Fruit fly (Drosophila melanogaster) whole organism, prepupa: Measurements from ENCODE around the gene MESR3.
A peak's percentile ranks its signal among the peaks of the same experiment; 100 is the strongest.

ENCODE experiments used
- Blimp-1 ChIP-seq: fragments of 200-800 bp; sonication (Bioruptor generic); optimal IDR thresholded peaks from 3 replicates; lab custom pipeline; 2017; ENCODE audit warnings: missing biosample characterization, missing genetic modification characterization, mild to moderate bottlenecking, moderate library complexity, missing genetic modification reagents
- CG10631 ChIP-seq: fragments of 200-800 bp; sonication (Bioruptor generic); optimal IDR thresholded peaks from 2 replicates; lab custom pipeline; 2016; ENCODE audit warnings: missing biosample characterization, missing genetic modification characterization
- CG10669 ChIP-seq: fragments of 200-800 bp; sonication (Bioruptor generic); optimal IDR thresholded peaks from 3 replicates; lab custom pipeline; 2018; ENCODE audit warnings: missing biosample characterization, mild to moderate bottlenecking, missing genetic modification characterization, moderate library complexity
- CG11294 ChIP-seq: fragments of 200-800 bp; sonication (Bioruptor generic); IDR thresholded peaks from 2 replicates; pipeline ENCODE4 v1.3.6; 2022; ENCODE audit warnings: missing biosample characterization, missing genetic modification characterization
- CG11762 ChIP-seq: fragments of 200-800 bp; sonication (Bioruptor generic); optimal IDR thresholded peaks from 3 replicates; lab custom pipeline; 2016; ENCODE audit warnings: missing biosample characterization, missing genetic modification characterization; ENCODE audit not compliant: insufficient read depth
- CG11902 ChIP-seq: fragments of 200-800 bp; sonication (Bioruptor generic); optimal IDR thresholded peaks from 3 replicates; lab custom pipeline; 2016; ENCODE audit warnings: missing biosample characterization, missing genetic modification characterization
- CG1621 ChIP-seq: fragments of 200-800 bp; sonication (Bioruptor generic); optimal IDR thresholded peaks from 3 replicates; lab custom pipeline; 2018; ENCODE audit warnings: missing biosample characterization, mild to moderate bottlenecking, missing genetic modification characterization
- CG31627 ChIP-seq: fragments of 200-800 bp; sonication (Bioruptor generic); optimal IDR thresholded peaks from 3 replicates; lab custom pipeline; 2016; ENCODE audit warnings: missing biosample characterization, missing genetic modification characterization
- CG32006 ChIP-seq: fragments of 200-800 bp; sonication (Bioruptor generic); optimal IDR thresholded peaks from 3 replicates; lab custom pipeline; 2017; ENCODE audit warnings: missing biosample characterization, mild to moderate bottlenecking, missing genetic modification characterization
- CG34406 ChIP-seq: fragments of 200-800 bp; sonication (Bioruptor generic); optimal IDR thresholded peaks from 3 replicates; lab custom pipeline; 2016; ENCODE audit warnings: missing biosample characterization, missing genetic modification characterization
- CG3919 ChIP-seq: fragments of 200-800 bp; sonication (Bioruptor generic); optimal IDR thresholded peaks from 3 replicates; lab custom pipeline; 2016; ENCODE audit warnings: missing biosample characterization, missing genetic modification characterization
- CG6163 ChIP-seq: fragments of 200-800 bp; sonication (Bioruptor generic); IDR thresholded peaks from 3 replicates; pipeline ENCODE4 v1.3.6; 2022; ENCODE audit warnings: missing biosample characterization, missing genetic modification characterization
- CG6276 ChIP-seq: fragments of 200-800 bp; sonication (Bioruptor generic); optimal IDR thresholded peaks from 2 replicates; lab custom pipeline; 2017; ENCODE audit warnings: missing biosample characterization, mild to moderate bottlenecking, missing genetic modification characterization
- CG6792 ChIP-seq: fragments of 200-800 bp; sonication (Bioruptor generic); optimal IDR thresholded peaks from 3 replicates; lab custom pipeline; 2016; ENCODE audit warnings: missing biosample characterization, missing genetic modification characterization
- CG6808 ChIP-seq: fragments of 200-800 bp; sonication (Bioruptor generic); optimal IDR thresholded peaks from 3 replicates; lab custom pipeline; 2017; ENCODE audit warnings: missing biosample characterization, missing genetic modification characterization, mild to moderate bottlenecking, moderate library complexity, missing genetic modification reagents
- CG6854 ChIP-seq: fragments of 200-800 bp; sonication (Bioruptor generic); optimal IDR thresholded peaks from 2 replicates; lab custom pipeline; 2017; ENCODE audit warnings: missing biosample characterization, mild to moderate bottlenecking, missing genetic modification characterization
- CG7368 ChIP-seq: fragments of 200-800 bp; sonication (Bioruptor generic); optimal IDR thresholded peaks from 3 replicates; lab custom pipeline; 2016; ENCODE audit warnings: missing biosample characterization, missing genetic modification characterization
- CG8319 ChIP-seq: fragments of 200-800 bp; sonication (Bioruptor generic); optimal IDR thresholded peaks from 3 replicates; lab custom pipeline; 2016; ENCODE audit warnings: missing biosample characterization, missing genetic modification characterization
- CG8632 ChIP-seq: fragments of 200-800 bp; sonication (Bioruptor generic); optimal IDR thresholded peaks from 3 replicates; lab custom pipeline; 2016; ENCODE audit warnings: missing biosample characterization, missing genetic modification characterization
- Eip75B ChIP-seq: fragments of 200-800 bp; sonication (Bioruptor generic); optimal IDR thresholded peaks from 3 replicates; lab custom pipeline; 2016; ENCODE audit warnings: missing biosample characterization, missing genetic modification characterization
- Eip93F ChIP-seq: fragments of 200-800 bp; sonication (Bioruptor generic); optimal IDR thresholded peaks from 2 replicates; lab custom pipeline; 2016; ENCODE audit warnings: missing biosample characterization, mild to moderate bottlenecking, missing genetic modification characterization
- Ets21C ChIP-seq: fragments of 200-800 bp; sonication (Bioruptor generic); optimal IDR thresholded peaks from 3 replicates; lab custom pipeline; 2016; ENCODE audit warnings: missing biosample characterization, missing genetic modification characterization
- Ets96B ChIP-seq: fragments of 200-800 bp; optimal IDR thresholded peaks from 2 replicates; lab custom pipeline; 2019; ENCODE audit warnings: missing biosample characterization, mild to moderate bottlenecking, missing genetic modification characterization, moderate library complexity
- Hr38 ChIP-seq: sonication (Bioruptor generic); optimal IDR thresholded peaks from 2 replicates; lab custom pipeline; 2016; ENCODE audit warnings: missing biosample characterization, missing genetic modification characterization
- Hr39 ChIP-seq: fragments of 200-800 bp; sonication (Bioruptor generic); optimal IDR thresholded peaks from 2 replicates; lab custom pipeline; 2016; ENCODE audit warnings: missing biosample characterization, missing genetic modification characterization
- Hr4 ChIP-seq: fragments of 200-800 bp; sonication (Bioruptor generic); optimal IDR thresholded peaks from 3 replicates; lab custom pipeline; 2016; ENCODE audit warnings: missing biosample characterization, missing genetic modification characterization
- OdsH ChIP-seq: fragments of 200-800 bp; sonication (Bioruptor generic); optimal IDR thresholded peaks from 3 replicates; lab custom pipeline; 2016; ENCODE audit warnings: missing biosample characterization, missing genetic modification characterization
- Smox ChIP-seq: fragments of 200-800 bp; sonication (Bioruptor generic); optimal IDR thresholded peaks from 3 replicates; lab custom pipeline; 2016; ENCODE audit warnings: missing biosample characterization, missing genetic modification characterization
- Sox102F ChIP-seq: fragments of 200-800 bp; sonication (Bioruptor generic); optimal IDR thresholded peaks from 2 replicates; lab custom pipeline; 2016; ENCODE audit warnings: missing biosample characterization, mild to moderate bottlenecking, missing genetic modification characterization
- Sox14 ChIP-seq: fragments of 200-800 bp; sonication (Bioruptor generic); optimal IDR thresholded peaks from 3 replicates; lab custom pipeline; 2016; ENCODE audit warnings: missing biosample characterization, missing genetic modification characterization
- Sox15 ChIP-seq: fragments of 200-800 bp; sonication (Bioruptor generic); optimal IDR thresholded peaks from 3 replicates; lab custom pipeline; 2016; ENCODE audit warnings: missing biosample characterization, missing genetic modification characterization
- achi ChIP-seq: fragments of 200-800 bp; sonication (Bioruptor generic); optimal IDR thresholded peaks from 3 replicates; lab custom pipeline; 2016; ENCODE audit warnings: missing biosample characterization, missing genetic modification characterization
- dac ChIP-seq: fragments of 200-800 bp; sonication (Bioruptor generic); optimal IDR thresholded peaks from 2 replicates; lab custom pipeline; 2017; ENCODE audit warnings: missing biosample characterization, mild to moderate bottlenecking, missing genetic modification characterization
- eg ChIP-seq: fragments of 200-800 bp; sonication (Bioruptor generic); IDR thresholded peaks from 3 replicates; pipeline ENCODE4 v1.3.6; 2022; ENCODE audit warnings: missing biosample characterization, missing genetic modification characterization
- lz ChIP-seq: fragments of 200-800 bp; sonication (Bioruptor generic); optimal IDR thresholded peaks from 3 replicates; lab custom pipeline; 2016; ENCODE audit warnings: missing biosample characterization, missing genetic modification characterization
- net ChIP-seq: fragments of 200-800 bp; sonication (Bioruptor generic); optimal IDR thresholded peaks from 3 replicates; lab custom pipeline; 2016; ENCODE audit warnings: missing biosample characterization, missing genetic modification characterization
- salr ChIP-seq, 2 experiments: fragments of 200-800 bp; sonication (Bioruptor generic); optimal IDR thresholded peaks; 3 replicates each; lab custom pipeline; 2016 to 2018; ENCODE audit warnings: missing biosample characterization in 2 of 2, missing genetic modification characterization in 2 of 2, mild to moderate bottlenecking in 1 of 2
- spab ChIP-seq: fragments of 200-800 bp; sonication (Bioruptor generic); optimal IDR thresholded peaks from 2 replicates; lab custom pipeline; 2017; ENCODE audit warnings: missing biosample characterization, mild to moderate bottlenecking, missing genetic modification characterization, missing genetic modification reagents
- svp ChIP-seq: fragments of 200-800 bp; sonication (Bioruptor generic); peaks from one replicate; lab custom pipeline; 2016; ENCODE audit warnings: missing biosample characterization, missing genetic modification characterization
- topi ChIP-seq: fragments of 200-800 bp; sonication (Bioruptor generic); optimal IDR thresholded peaks from 3 replicates; lab custom pipeline; 2016; ENCODE audit warnings: missing biosample characterization, missing genetic modification characterization
- vri ChIP-seq: fragments of 200-800 bp; sonication (Bioruptor generic); optimal IDR thresholded peaks from 3 replicates; lab custom pipeline; 2016; ENCODE audit warnings: missing biosample characterization, mild to moderate bottlenecking, missing genetic modification characterization

Gene MESR3

DNA sequence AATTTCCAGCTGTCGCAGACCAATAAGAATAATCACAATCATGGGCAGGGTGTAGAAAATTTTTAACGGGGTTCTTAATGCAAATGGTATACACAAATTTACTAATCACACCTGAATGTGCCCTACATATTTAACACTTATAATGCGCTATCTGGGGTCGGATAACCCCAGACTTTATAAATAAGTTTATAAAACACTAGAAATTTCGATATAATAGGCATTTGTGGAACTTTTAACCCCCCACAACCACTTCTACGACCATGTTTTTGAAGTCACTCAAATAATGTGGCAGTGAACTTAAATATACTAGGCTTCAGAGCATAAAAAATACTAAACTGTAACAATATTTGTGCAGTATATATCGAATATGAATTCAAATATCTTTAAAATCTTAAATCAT lies 12.1 kb upstream of the MESR3 start, which contains the start of gene CG10413 (continued):
- TF ChIP-seq Hr39 (peak; percentile 99), Hr38 (peak; percentile 87), CG10669 (GFP tag; lab: Kevin White, UChicago) (peak; percentile 98), CG3919 (GFP tag; lab: Kevin White, UChicago) (peak; percentile 99), eg (GFP tag; lab: Robert Waterston, UW) (peak; percentile 97), CG6163 (GFP tag; lab: Robert Waterston, UW) (peak; percentile 96), salr (GFP tag; optimal IDR thresholded peaks at IDR 0.05; lab: Kevin White, UChicago) (peak in 1 of 2 experiments; percentile 97), Hr4 (GFP tag; lab: Kevin White, UChicago) (peak; percentile 99), CG31627 (GFP tag; lab: Kevin White, UChicago) (peak; percentile 99), Sox14 (GFP tag; lab: Kevin White, UChicago) (peak; percentile 99), CG6276 (GFP tag; lab: Kevin White, UChicago) (no peak), net (peak; percentile 98), dac (GFP tag; lab: Kevin White, UChicago) (peak; percentile 98), CG11294 (GFP tag; lab: Robert Waterston, UW) (peak; percentile 97), Sox102F (GFP tag; lab: Kevin White, UChicago) (peak; percentile 99), CG34406 (GFP tag; lab: Kevin White, UChicago) (peak; percentile 99), OdsH (GFP tag; lab: Kevin White, UChicago) (peak; percentile 99), CG1621 (tag; lab: Kevin White, UChicago) (peak; percentile 96), vri (GFP tag; lab: Kevin White, UChicago) (no peak), svp (no peak), CG8632 (peak; percentile 98), CG7368 (GFP tag; lab: Kevin White, UChicago) (peak; percentile 96), CG6792 (GFP tag; lab: Kevin White, UChicago) (peak; percentile 98), lz (peak; percentile 99), Eip75B (peak; percentile 99), achi (GFP tag; lab: Kevin White, UChicago) (peak; percentile 98), CG6808 (GFP tag; lab: Kevin White, UChicago) (peak; percentile 97), Ets21C (GFP tag; lab: Kevin White, UChicago) (peak; percentile 97), CG6854 (GFP tag; lab: Kevin White, UChicago) (peak; percentile 96), Eip93F (GFP tag; lab: Kevin White, UChicago) (peak; percentile 97), CG8319 (GFP tag; lab: Kevin White, UChicago) (peak; percentile 98), topi (peak; percentile 98)

DNA sequence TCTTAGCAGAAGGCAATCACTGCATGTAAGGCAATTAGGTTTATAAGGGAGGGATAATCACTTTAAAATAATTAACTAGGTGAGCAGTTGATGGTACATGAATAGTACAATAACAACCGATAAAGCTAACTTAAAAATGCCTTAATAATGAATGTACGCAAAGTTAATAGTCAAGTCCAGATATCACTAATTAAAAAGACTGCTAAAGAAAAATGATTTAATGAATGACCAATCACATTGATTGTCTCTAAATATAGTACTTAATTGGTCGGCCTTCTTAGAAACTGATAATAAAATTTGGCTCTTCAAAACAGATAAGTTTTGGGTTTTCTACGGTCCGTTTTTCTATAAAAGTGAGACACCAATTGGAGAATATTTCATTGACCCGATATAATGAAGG lies 11.5 kb upstream of the MESR3 start, which contains the start of gene CG31789:
CG31789 (plus strand) TSS at position 380 of the 400 bp plus-strand sequence.
- TF ChIP-seq Hr4 (GFP tag; lab: Kevin White, UChicago), result no peak

DNA sequence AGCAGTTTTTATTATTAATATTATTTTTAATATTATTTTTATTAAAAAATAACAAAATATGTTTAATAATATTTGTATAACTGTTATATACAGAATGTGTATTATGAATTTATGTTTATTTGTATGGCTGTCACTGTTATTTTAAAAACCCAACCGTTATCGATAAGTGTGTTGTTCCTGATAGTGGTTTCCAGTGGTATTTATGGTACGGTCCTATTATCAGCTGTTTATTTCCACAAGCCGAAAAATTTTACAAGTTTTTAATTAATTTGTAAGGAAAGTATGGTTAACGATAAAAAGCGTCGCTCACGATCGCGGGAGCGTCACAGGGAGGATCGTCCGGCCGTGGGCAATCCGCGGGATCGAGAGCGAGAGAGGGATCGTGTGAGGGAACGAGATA lies 10.4 kb upstream of the MESR3 start, which contains the start of gene CG10333:
CG10333 (plus strand) TSS at position 191 of the 400 bp plus-strand sequence.
- no peak for TF ChIP-seq Blimp-1 (GFP tag; lab: Kevin White, UChicago)
- no peak for TF ChIP-seq CG10669 (GFP tag; lab: Kevin White, UChicago)
- no peak for TF ChIP-seq Hr4 (GFP tag; lab: Kevin White, UChicago)
- TF ChIP-seq CG11902 (GFP tag; lab: Kevin White, UChicago), result no peak
- TF ChIP-seq Sox102F (GFP tag; lab: Kevin White, UChicago), result no peak

DNA sequence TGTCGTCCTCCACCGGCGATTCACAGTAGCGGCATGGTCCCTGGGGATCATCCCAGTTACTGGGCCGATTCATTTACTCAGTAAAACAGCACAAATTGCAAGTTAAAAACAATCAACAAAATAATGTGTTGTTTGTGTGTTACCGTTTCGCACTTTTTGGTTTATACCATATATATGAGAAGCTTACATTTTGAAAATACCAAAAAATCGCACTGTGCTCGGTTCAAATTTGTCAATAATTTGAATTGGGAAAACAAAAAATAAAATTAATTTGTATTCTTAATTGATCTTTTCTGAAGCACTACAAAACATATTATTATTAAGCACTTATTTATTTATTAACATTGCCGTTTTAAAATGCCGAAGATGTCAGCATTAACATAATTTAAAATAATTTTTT lies 5.0 kb upstream of the MESR3 start, which contains the start of gene Atac2:
Atac2 (minus strand) TSS at position 144 of the 400 bp plus-strand sequence.
- TF ChIP-seq CG6808 (GFP tag; lab: Kevin White, UChicago) (no peak), Eip93F (GFP tag; lab: Kevin White, UChicago) (no peak), CG32006 (no peak), CG1621 (tag; lab: Kevin White, UChicago) (no peak), CG10631 (GFP tag; lab: Kevin White, UChicago) (no peak), CG10669 (GFP tag; lab: Kevin White, UChicago) (no peak), topi (no peak), CG11762 (GFP tag; lab: Kevin White, UChicago) (no peak), spab (GFP tag; lab: Kevin White, UChicago) (no peak), Sox15 (GFP tag; lab: Kevin White, UChicago) (no peak), Sox14 (GFP tag; lab: Kevin White, UChicago) (no peak), Hr4 (GFP tag; lab: Kevin White, UChicago) (no peak), Smox (GFP tag; lab: Kevin White, UChicago) (no peak), CG31627 (GFP tag; lab: Kevin White, UChicago) (no peak), Hr39 (no peak), Ets96B (no peak), CG8319 (GFP tag; lab: Kevin White, UChicago) (no peak), CG34406 (GFP tag; lab: Kevin White, UChicago) (no peak), CG7368 (GFP tag; lab: Kevin White, UChicago) (no peak)
